Worm (Caenorhabditis elegans): Measurements from ENCODE around the gene F44B9.5.

DNA sequence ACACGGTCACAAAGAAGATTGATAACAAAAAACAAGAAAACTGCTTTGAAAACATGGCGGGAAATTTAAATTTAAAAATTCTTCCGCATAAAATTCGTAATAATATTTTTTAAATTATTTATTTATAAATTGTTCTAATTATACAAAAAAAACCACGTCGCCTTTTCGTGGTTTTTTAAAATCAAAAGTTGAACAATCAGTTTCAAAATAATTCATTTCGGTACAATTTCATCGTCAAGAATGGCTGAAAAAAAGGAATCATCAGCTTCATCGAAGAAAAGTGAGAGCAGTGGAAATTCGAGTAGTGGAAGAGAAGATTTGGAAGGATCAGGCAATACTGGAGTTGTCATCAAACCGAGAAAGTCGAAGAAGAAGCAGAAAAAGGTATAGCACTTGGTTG lies 47.2 kb downstream of the F44B9.5 start, which contains the start of the genes F54H12.8 and F54H12.7:
- TF ChIP-seq pes-1 (GFP tag; IDR thresholded peaks at IDR 0.05), result no peak
- TF ChIP-seq hnd-1 (tag; optimal IDR thresholded peaks at IDR 0.05), result no peak
- no peak for TF ChIP-seq ama-1 (optimal IDR thresholded peaks at IDR 0.05)
- TF ChIP-seq tbx-37 (GFP tag; conservative IDR thresholded peaks at IDR 0.05), result no peak
- no peak for TF ChIP-seq scrt-1 (GFP tag; IDR thresholded peaks at IDR 0.05)
- TF ChIP-seq sea-1 (GFP tag; conservative IDR thresholded peaks at IDR 0.05), result no peak
- no peak for TF ChIP-seq flt-1 (GFP tag; IDR thresholded peaks at IDR 0.05)
- TF ChIP-seq hmg-4 (GFP tag; optimal IDR thresholded peaks at IDR 0.05), result no peak
- no peak for TF ChIP-seq ets-7 (tag; optimal IDR thresholded peaks at IDR 0.05)
